Fruit fly (Drosophila melanogaster): ENCODE data around the gene CG42834.

CG42834 gene

DNA sequence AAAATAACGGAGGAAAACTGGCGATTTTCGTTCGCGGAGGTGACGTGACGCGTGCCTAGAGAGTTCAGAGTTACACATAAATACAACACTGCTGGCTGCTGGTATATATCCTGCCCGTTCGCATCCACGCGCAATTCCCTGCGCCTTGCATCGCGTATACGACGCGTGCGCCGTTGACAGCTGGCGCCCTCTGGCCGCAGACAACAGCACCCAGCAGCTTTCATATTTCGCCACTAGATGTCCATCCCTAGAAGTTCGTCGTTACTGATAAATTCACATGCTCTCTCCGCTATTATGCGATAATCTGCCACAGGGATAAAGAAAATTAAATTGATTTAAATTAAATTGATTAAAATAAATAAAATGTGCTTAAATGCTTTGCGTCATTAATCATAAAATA, 16.1 kb upstream of the CG42834 start, which contains the start of gene Sur-8 (continued):
- TF ChIP-seq wdn (GFP tag; IDR thresholded peaks at IDR 0.05) (no peak), CG17568 (GFP tag; optimal IDR thresholded peaks at IDR 0.05) (no peak), Xbp1 (GFP tag; optimal IDR thresholded peaks at IDR 0.05) (peak; percentile 85), Dip2 (GFP tag; IDR thresholded peaks at IDR 0.05) (no peak), Atf6 (GFP tag; IDR thresholded peaks at IDR 0.05) (peak; percentile 60), Hr78 (GFP tag; optimal IDR thresholded peaks at IDR 0.05) (no peak), CG10654 (GFP tag; optimal IDR thresholded peaks at IDR 0.05) (peak; percentile 40), CG3407 (GFP tag; optimal IDR thresholded peaks at IDR 0.05) (peak; percentile 26), Awh (GFP tag; IDR thresholded peaks at IDR 0.05) (no peak), peb (GFP tag; IDR thresholded peaks at IDR 0.05) (no peak), prd (optimal IDR thresholded peaks at IDR 0.05) (no peak), prd (GFP tag; IDR thresholded peaks at IDR 0.05) (peak; percentile 75), cato (GFP tag; optimal IDR thresholded peaks at IDR 0.05; ENCODE audit: borderline replicate concordance) (no peak), seq (GFP tag; IDR thresholded peaks at IDR 0.05) (no peak), tll (GFP tag; optimal IDR thresholded peaks at IDR 0.05) (no peak), row (GFP tag; IDR thresholded peaks at IDR 0.05) (0 out of 3 replicates have a peak, but pooled peaks have one; percentile 22), luna (GFP tag; optimal IDR thresholded peaks at IDR 0.05) (peak; percentile 48), emc (GFP tag; optimal IDR thresholded peaks at IDR 0.05) (no peak), unc-4 (GFP tag; IDR thresholded peaks at IDR 0.05; ENCODE audit: partially characterized antibody) (0 out of 2 replicates have a peak, but pooled peaks have one; percentile 20), Dfd (GFP tag; optimal IDR thresholded peaks at IDR 0.05) (no peak), NC2β (GFP tag; optimal IDR thresholded peaks at IDR 0.05) (peak; percentile 52), D19A (tag; optimal IDR thresholded peaks at IDR 0.05) (no peak), nau (GFP tag; optimal IDR thresholded peaks at IDR 0.05) (peak; percentile 30), Dad (GFP tag; optimal IDR thresholded peaks at IDR 0.05) (peak; percentile 10), Lpt (GFP tag; optimal IDR thresholded peaks at IDR 0.05) (no peak), caup (GFP tag; optimal IDR thresholded peaks at IDR 0.05; ENCODE audit: severe bottlenecking) (peak; percentile 77), BEAF-32 (GFP tag; optimal IDR thresholded peaks at IDR 0.05) (peak; percentile 4), NK7.1 (GFP tag; optimal IDR thresholded peaks at IDR 0.05) (peak; percentile 30), mld (GFP tag; IDR thresholded peaks at IDR 0.05; ENCODE audit: partially characterized antibody) (peak; percentile 11; the same call in 1 of the 3 replicates), ab (GFP tag; optimal IDR thresholded peaks at IDR 0.05) (no peak), chn (GFP tag; optimal IDR thresholded peaks at IDR 0.05) (no peak), CG17186 (GFP tag; optimal IDR thresholded peaks at IDR 0.05) (peak; percentile 48), CG6654 (GFP tag; optimal IDR thresholded peaks at IDR 0.05) (peak; percentile 3), ttk (GFP tag; IDR thresholded peaks at IDR 0.05) (peak; percentile 64), CG34224 (GFP tag; IDR thresholded peaks at IDR 0.05; ENCODE audit: partially characterized antibody) (no peak), Sox100B (GFP tag; optimal IDR thresholded peaks at IDR 0.05) (no peak), D19B (GFP tag; optimal IDR thresholded peaks at IDR 0.05) (no peak), Gsc (GFP tag; IDR thresholded peaks at IDR 0.05) (no peak), Nf-YC (tag; optimal IDR thresholded peaks at IDR 0.05) (peak; percentile 50), shn (GFP tag; optimal IDR thresholded peaks at IDR 0.05) (peak; percentile 63), nerfin-1 (tag; optimal IDR thresholded peaks at IDR 0.05) (no peak), Ssrp (tag; optimal IDR thresholded peaks at IDR 0.05) (no peak), ATbp (GFP tag; optimal IDR thresholded peaks at IDR 0.05) (peak; percentile 30), Stat92E (GFP tag; optimal IDR thresholded peaks at IDR 0.05) (no peak), CG7786 (GFP tag; optimal IDR thresholded peaks at IDR 0.05) (no peak), bab2 (GFP tag; optimal IDR thresholded peaks at IDR 0.05) (peak; percentile 70), gsb-n (tag; optimal IDR thresholded peaks at IDR 0.05) (no peak), CG11456 (GFP tag; IDR thresholded peaks at IDR 0.05) (peak; percentile 96), Atf3 (GFP tag; optimal IDR thresholded peaks at IDR 0.05) (peak; percentile 26), MBD-R2 (GFP tag; IDR thresholded peaks at IDR 0.05) (peak; percentile 55; the same call in 1 of the 2 replicates), pros (GFP tag; optimal IDR thresholded peaks at IDR 0.05) (no peak)
